Worm (Caenorhabditis elegans): ENCODE data around the gene Y49E10.16.
"Not testable (repeated sequence)": the region's sequence is repeated elsewhere in the genome, so short reads cannot be mapped to it uniquely, and the experiment has no call there.

- not testable (repeated sequence) for TF ChIP-seq lir-3 (tag; optimal IDR thresholded peaks at IDR 0.05; ENCODE audit: poor library complexity); mep-1 (tag; optimal IDR thresholded peaks at IDR 0.05); nhr-47 (tag; optimal IDR thresholded peaks at IDR 0.05)
Measured at ce11 chrIII:12386597-12386996, 43.7 kb upstream of the Y49E10.16 start, which contains the start of gene Y49E10.30.
